Fruit fly (Drosophila melanogaster) whole organism, prepupa: ENCODE measurements around the gene Hecw.

Experiments used
- Blimp-1 ChIP-seq: fragments of 200-800 bp; sonication (Bioruptor generic); optimal IDR thresholded peaks from 3 replicates; lab custom pipeline; 2017; ENCODE audit warnings: missing biosample characterization, missing genetic modification characterization, mild to moderate bottlenecking, moderate library complexity, missing genetic modification reagents
- CG7368 ChIP-seq: fragments of 200-800 bp; sonication (Bioruptor generic); optimal IDR thresholded peaks from 3 replicates; lab custom pipeline; 2016; ENCODE audit warnings: missing biosample characterization, missing genetic modification characterization
- achi ChIP-seq: fragments of 200-800 bp; sonication (Bioruptor generic); optimal IDR thresholded peaks from 3 replicates; lab custom pipeline; 2016; ENCODE audit warnings: missing biosample characterization, missing genetic modification characterization
- dac ChIP-seq: fragments of 200-800 bp; sonication (Bioruptor generic); optimal IDR thresholded peaks from 2 replicates; lab custom pipeline; 2017; ENCODE audit warnings: missing biosample characterization, mild to moderate bottlenecking, missing genetic modification characterization
- fd85E ChIP-seq: fragments of 200-800 bp; sonication (Bioruptor generic); optimal IDR thresholded peaks from 3 replicates; lab custom pipeline; 2016; ENCODE audit warnings: missing biosample characterization, missing genetic modification characterization
- svp ChIP-seq: fragments of 200-800 bp; sonication (Bioruptor generic); peaks from one replicate; lab custom pipeline; 2016; ENCODE audit warnings: missing biosample characterization, missing genetic modification characterization

DNA sequence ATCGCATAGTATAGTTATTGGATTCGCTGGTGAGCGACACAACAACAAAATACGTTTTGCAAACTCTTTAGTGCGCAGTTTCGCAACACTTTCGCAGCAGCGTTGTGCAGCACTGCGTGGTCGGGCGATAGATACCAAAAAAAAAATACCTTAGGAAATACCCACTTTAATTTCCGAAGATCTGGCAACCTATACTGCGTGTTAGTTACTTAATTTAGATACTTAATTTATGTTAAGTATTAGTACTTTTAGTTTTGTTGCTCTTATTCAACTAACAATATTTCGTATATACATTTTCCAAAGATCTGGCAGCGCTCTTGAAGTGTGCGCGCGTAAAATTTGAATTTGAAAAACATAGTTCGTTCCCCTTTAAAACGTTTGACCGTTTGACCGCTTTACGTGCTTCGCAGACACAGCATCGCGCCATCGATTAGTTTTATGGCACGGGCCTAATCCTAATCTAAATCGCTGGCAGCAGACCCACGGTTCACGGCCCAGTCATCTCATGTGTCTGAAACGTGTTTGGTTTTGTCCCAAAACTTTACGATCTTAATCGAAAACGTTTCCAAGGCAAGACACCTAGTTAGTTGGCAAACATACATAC, 28.7 kb upstream of the Hecw start, which contains the start of gene LPCAT:
- TF ChIP-seq svp (GFP tag; lab: Kevin White, UChicago) (peak; percentile 82), CG7368 (GFP tag; lab: Kevin White, UChicago) (no peak), Blimp-1 (no peak), achi (GFP tag; lab: Kevin White, UChicago) (peak; percentile 56), fd85E (GFP tag; lab: Kevin White, UChicago) (no peak), dac (GFP tag; lab: Kevin White, UChicago) (no peak)
